Fruit fly (Drosophila melanogaster) whole organism, embryonic: ENCODE data around the gene CG15347.

Experiments used
- Bgb ChIP-seq: fragments of 200-800 bp; sonication (Bioruptor generic); IDR thresholded peaks from 2 replicates; pipeline ENCODE4 v1.3.6; 2022; ENCODE audit warnings: missing biosample characterization, missing genetic modification characterization; ENCODE audit not compliant: partially characterized antibody
- BtbVII ChIP-seq: fragments of 200-800 bp; sonication (Bioruptor generic); optimal IDR thresholded peaks from 3 replicates; lab custom pipeline; 2017; ENCODE audit warnings: missing biosample characterization, mild to moderate bottlenecking, missing genetic modification characterization
- CG10147 ChIP-seq: fragments of 200-800 bp; sonication (Bioruptor generic); optimal IDR thresholded peaks from 2 replicates; lab custom pipeline; 2019; ENCODE audit warnings: missing biosample characterization, mild to moderate bottlenecking, missing genetic modification characterization, moderate library complexity
- CG11085 ChIP-seq: fragments of 200-800 bp; sonication (Bioruptor generic); IDR thresholded peaks from 2 replicates; pipeline ENCODE4 v1.3.6; 2022; ENCODE audit warnings: missing biosample characterization, missing genetic modification characterization
- CG11695 ChIP-seq: fragments of 200-800 bp; sonication (Bioruptor generic); IDR thresholded peaks from 3 replicates; pipeline ENCODE4 v1.3.6; 2022; ENCODE audit warnings: missing biosample characterization, missing genetic modification characterization
- CG12219 ChIP-seq: fragments of 200-800 bp; sonication (Bioruptor generic); optimal IDR thresholded peaks from 3 replicates; lab custom pipeline; 2018; ENCODE audit warnings: missing biosample characterization, mild to moderate bottlenecking, missing genetic modification characterization
- CG12299 ChIP-seq: fragments of 200-800 bp; sonication (Bioruptor generic); optimal IDR thresholded peaks from 2 replicates; lab custom pipeline; 2018; ENCODE audit warnings: missing biosample characterization, mild to moderate bottlenecking, missing genetic modification characterization
- CG1233 ChIP-seq: fragments of 200-800 bp; sonication (Bioruptor generic); optimal IDR thresholded peaks from 4 replicates; lab custom pipeline; 2018; ENCODE audit warnings: missing biosample characterization, mild to moderate bottlenecking, missing genetic modification characterization
- CG14667 ChIP-seq: fragments of 200-800 bp; sonication (Bioruptor generic); IDR thresholded peaks from 2 replicates; pipeline ENCODE4 v1.3.6; 2022; ENCODE audit warnings: missing biosample characterization, missing genetic modification characterization
- CG17829 ChIP-seq: fragments of 200-800 bp; optimal IDR thresholded peaks from 2 replicates; lab custom pipeline; 2019; ENCODE audit warnings: missing biosample characterization, mild to moderate bottlenecking, missing genetic modification characterization, moderate library complexity
- CG18262 ChIP-seq: fragments of 200-800 bp; optimal IDR thresholded peaks from 3 replicates; lab custom pipeline; 2019; ENCODE audit warnings: missing biosample characterization, mild to moderate bottlenecking, missing genetic modification characterization, moderate library complexity
- CG2199 ChIP-seq: fragments of 200-800 bp; sonication (Bioruptor generic); IDR thresholded peaks from 3 replicates; pipeline ENCODE4 v1.3.6; 2022; ENCODE audit warnings: missing biosample characterization, missing genetic modification characterization
- CG30431 ChIP-seq: fragments of 200-800 bp; sonication (Bioruptor generic); optimal IDR thresholded peaks from 2 replicates; lab custom pipeline; 2017; ENCODE audit warnings: missing biosample characterization, missing genetic modification characterization
- CG32767 ChIP-seq: fragments of 200-800 bp; sonication (Bioruptor generic); IDR thresholded peaks from 2 replicates; pipeline ENCODE4 v1.3.6; 2022; ENCODE audit warnings: missing biosample characterization, missing genetic modification characterization
- CG33557 ChIP-seq: fragments of 200-800 bp; sonication (Bioruptor generic); optimal IDR thresholded peaks from 2 replicates; lab custom pipeline; 2019; ENCODE audit warnings: missing biosample characterization, mild to moderate bottlenecking, missing genetic modification characterization, moderate library complexity
- CG6854 ChIP-seq: fragments of 200-800 bp; sonication (Bioruptor generic); optimal IDR thresholded peaks from 3 replicates; lab custom pipeline; 2017; ENCODE audit warnings: missing biosample characterization, mild to moderate bottlenecking, missing genetic modification characterization
- CG7271 ChIP-seq: fragments of 200-800 bp; sonication (Bioruptor generic); optimal IDR thresholded peaks from 2 replicates; lab custom pipeline; 2018; ENCODE audit warnings: missing biosample characterization, mild to moderate bottlenecking, missing genetic modification characterization, moderate library complexity
- CG7357 ChIP-seq: fragments of 200-800 bp; sonication (Bioruptor generic); IDR thresholded peaks from 3 replicates; pipeline ENCODE4 v1.3.6; 2022; ENCODE audit warnings: missing biosample characterization, missing genetic modification characterization
- CG7786 ChIP-seq: fragments of 200-800 bp; sonication (Bioruptor generic); optimal IDR thresholded peaks from 2 replicates; lab custom pipeline; 2016; ENCODE audit warnings: missing biosample characterization, missing genetic modification characterization
- CG8089 ChIP-seq: fragments of 200-800 bp; sonication (Bioruptor generic); optimal IDR thresholded peaks from 3 replicates; lab custom pipeline; 2016; ENCODE audit warnings: missing biosample characterization, missing genetic modification characterization
- CG8478 ChIP-seq: fragments of >200 bp; optimal IDR thresholded peaks from 2 replicates; lab custom pipeline; 2018
- CG8944 ChIP-seq: fragments of 200-800 bp; sonication (Bioruptor generic); optimal IDR thresholded peaks from 3 replicates; lab custom pipeline; 2016; ENCODE audit warnings: missing biosample characterization, missing genetic modification characterization
- Dek ChIP-seq: fragments of 200-800 bp; sonication (Bioruptor generic); optimal IDR thresholded peaks from 3 replicates; lab custom pipeline; 2019; ENCODE audit warnings: missing biosample characterization, mild to moderate bottlenecking, missing genetic modification characterization, moderate library complexity
- Dll ChIP-seq: fragments of 200-800 bp; sonication (Bioruptor generic); IDR thresholded peaks from 4 replicates; pipeline ENCODE4 v1.3.6; 2022; ENCODE audit warnings: missing biosample characterization, missing genetic modification characterization; ENCODE audit not compliant: partially characterized antibody
- Fer1 ChIP-seq: fragments of 200-800 bp; sonication (Bioruptor generic); optimal IDR thresholded peaks from 2 replicates; lab custom pipeline; 2017; ENCODE audit warnings: missing biosample characterization, mild to moderate bottlenecking, missing genetic modification characterization
- Gsc ChIP-seq: fragments of 200-800 bp; sonication (Bioruptor generic); IDR thresholded peaks from 2 replicates; pipeline ENCODE4 v1.3.6; 2022; ENCODE audit warnings: missing biosample characterization, missing genetic modification characterization
- HLH54F ChIP-seq: fragments of 200-800 bp; sonication (Bioruptor generic); optimal IDR thresholded peaks from 3 replicates; lab custom pipeline; 2016; ENCODE audit warnings: missing biosample characterization, missing genetic modification characterization
- Hmx ChIP-seq: fragments of 200-800 bp; sonication (Bioruptor generic); optimal IDR thresholded peaks from 2 replicates; lab custom pipeline; 2016; ENCODE audit warnings: missing biosample characterization, missing genetic modification characterization
- NFAT ChIP-seq: fragments of 200-800 bp; sonication (Bioruptor generic); IDR thresholded peaks from 2 replicates; pipeline ENCODE4 v1.3.6; 2022; ENCODE audit warnings: missing biosample characterization, missing genetic modification characterization
- NfI ChIP-seq: fragments of 200-800 bp; sonication (Bioruptor generic); optimal IDR thresholded peaks from 3 replicates; lab custom pipeline; 2018; ENCODE audit warnings: missing biosample characterization, mild to moderate bottlenecking, missing genetic modification characterization, moderate library complexity
- Tbp ChIP-seq: fragments of >200 bp; optimal IDR thresholded peaks from 2 replicates; lab custom pipeline; 2018; ENCODE audit warnings: missing biosample characterization, missing genetic modification characterization
- Trl ChIP-seq, 3 experiments: fragments of >200 bp in 2 of 3; fragments of 200-800 bp in 1 of 3; sonication (Bioruptor generic) in 1 of 3; optimal IDR thresholded peaks; 2 replicates in 1 of 3; 3 replicates in 2 of 3; lab custom pipeline; 2016 to 2017; ENCODE audit warnings: missing biosample characterization in 1 of 3, missing genetic modification characterization in 1 of 3
- abd-A ChIP-seq: fragments of 200-800 bp; sonication (Bioruptor generic); optimal IDR thresholded peaks from 3 replicates; lab custom pipeline; 2019; ENCODE audit warnings: missing biosample characterization, mild to moderate bottlenecking, missing genetic modification characterization, moderate library complexity
- cato ChIP-seq: fragments of 200-800 bp; sonication (Bioruptor generic); optimal IDR thresholded peaks from 2 replicates; lab custom pipeline; 2016; ENCODE audit warnings: missing biosample characterization, missing genetic modification characterization, borderline replicate concordance
- dysf ChIP-seq: fragments of 200-800 bp; sonication (Bioruptor generic); IDR thresholded peaks from 3 replicates; pipeline ENCODE4 v1.3.6; 2022; ENCODE audit warnings: missing biosample characterization, missing genetic modification characterization
- exex ChIP-seq: fragments of 200-800 bp; sonication (Bioruptor generic); optimal IDR thresholded peaks from 4 replicates; lab custom pipeline; 2018; ENCODE audit warnings: missing biosample characterization, mild to moderate bottlenecking, missing genetic modification characterization, moderate library complexity
- fd102C ChIP-seq: fragments of 200-800 bp; sonication (Bioruptor generic); optimal IDR thresholded peaks from 2 replicates; lab custom pipeline; 2018; ENCODE audit warnings: missing biosample characterization, mild to moderate bottlenecking, missing genetic modification characterization, moderate library complexity
- fd64A ChIP-seq: fragments of 200-800 bp; sonication (Bioruptor generic); optimal IDR thresholded peaks from 3 replicates; lab custom pipeline; 2018; ENCODE audit warnings: missing biosample characterization, mild to moderate bottlenecking, missing genetic modification characterization
- gem ChIP-seq: fragments of 200-800 bp; sonication (Bioruptor generic); optimal IDR thresholded peaks from 2 replicates; lab custom pipeline; 2019; ENCODE audit warnings: missing biosample characterization, mild to moderate bottlenecking, missing genetic modification characterization, moderate library complexity
- hkb ChIP-seq, 2 experiments: fragments of 200-800 bp in 1 of 2; fragments of >200 bp in 1 of 2; sonication (Bioruptor generic) in 1 of 2; IDR thresholded peaks in 1 of 2; optimal IDR thresholded peaks in 1 of 2; 2 replicates each; pipeline versions ENCODE4 v1.3.6 to Lab custom; 2017 to 2022; ENCODE audit warnings: missing biosample characterization in 1 of 2, missing genetic modification characterization in 1 of 2
- inv ChIP-seq: fragments of 200-800 bp; sonication (Bioruptor generic); IDR thresholded peaks from 2 replicates; pipeline ENCODE4 v1.3.6; 2022; ENCODE audit warnings: missing biosample characterization, missing genetic modification characterization; ENCODE audit not compliant: partially characterized antibody
- kah ChIP-seq: fragments of 200-800 bp; sonication (Bioruptor generic); optimal IDR thresholded peaks from 2 replicates; lab custom pipeline; 2018; ENCODE audit warnings: missing biosample characterization, mild to moderate bottlenecking, missing genetic modification characterization
- ken ChIP-seq: fragments of 200-800 bp; sonication (Bioruptor generic); IDR thresholded peaks from 3 replicates; pipeline ENCODE4 v1.3.6; 2022; ENCODE audit warnings: missing biosample characterization, missing genetic modification characterization
- lmd ChIP-seq: fragments of 200-800 bp; sonication (Bioruptor generic); IDR thresholded peaks from 2 replicates; pipeline ENCODE4 v1.3.6; 2022; ENCODE audit warnings: missing biosample characterization, missing genetic modification characterization
- lov ChIP-seq, 2 experiments: fragments of 200-800 bp in 1 of 2; fragments of >200 bp in 1 of 2; sonication (Bioruptor generic) in 1 of 2; IDR thresholded peaks in 1 of 2; optimal IDR thresholded peaks in 1 of 2; 2 replicates in 1 of 2; 3 replicates in 1 of 2; pipeline versions ENCODE4 v1.3.6 to Lab custom; 2017 to 2022; ENCODE audit warnings: missing biosample characterization in 1 of 2, missing genetic modification characterization in 1 of 2
- maf-S ChIP-seq: fragments of 200-800 bp; sonication (Bioruptor generic); optimal IDR thresholded peaks from 2 replicates; lab custom pipeline; 2016; ENCODE audit warnings: missing biosample characterization, missing genetic modification characterization
- pnt ChIP-seq: fragments of 200-800 bp; sonication (Bioruptor generic); optimal IDR thresholded peaks from 3 replicates; lab custom pipeline; 2016; ENCODE audit warnings: missing biosample characterization, missing genetic modification characterization
- sd ChIP-seq: fragments of 200-800 bp; sonication (Bioruptor generic); optimal IDR thresholded peaks from 3 replicates; lab custom pipeline; 2018; ENCODE audit warnings: missing biosample characterization, mild to moderate bottlenecking, missing genetic modification characterization, moderate library complexity
- sima ChIP-seq: fragments of 200-800 bp; sonication (Bioruptor generic); optimal IDR thresholded peaks from 2 replicates; lab custom pipeline; 2016; ENCODE audit warnings: missing biosample characterization, missing genetic modification characterization

The CG15347 gene

dm6 chrX:8411532-8411960, 49.2 kb downstream of the CG15347 start, which contains the start of gene lawc (continued):
- TF ChIP-seq fd102C (GFP tag; lab: Kevin White, UChicago) (no peak), kah (peak; percentile 45), BtbVII (peak; percentile 66), maf-S (GFP tag; lab: Kevin White, UChicago) (no peak), Bgb (GFP tag; lab: Robert Waterston, UW) (peak; percentile 56; the same call in 1 of the 2 replicates), Fer1 (GFP tag; lab: Kevin White, UChicago) (peak; percentile 80), CG7271 (no peak), pnt (GFP tag; lab: Kevin White, UChicago) (no peak), Trl (optimal IDR thresholded peaks at IDR 0.05; lab: Kevin White, UChicago) (peak; percentile 75 to 87), Trl (GFP tag; optimal IDR thresholded peaks at IDR 0.05; lab: Kevin White, UChicago) (peak; percentile 19), CG32767 (GFP tag; lab: Robert Waterston, UW) (peak; percentile 52; the same call in 1 of the 2 replicates), ken (GFP tag; lab: Robert Waterston, UW) (no peak), CG8089 (GFP tag; lab: Kevin White, UChicago) (no peak), CG7786 (GFP tag; lab: Kevin White, UChicago) (no peak), inv (GFP tag; lab: Robert Waterston, UW) (no peak), NfI (no peak), dysf (GFP tag; lab: Robert Waterston, UW) (peak; percentile 39; the same call in 1 of the 3 replicates), CG14667 (no peak), CG10147 (GFP tag; lab: Kevin White, UChicago) (peak; percentile 72), CG18262 (tag; lab: Kevin White, UChicago) (no peak), sd (tag; lab: Kevin White, UChicago) (no peak), Gsc (GFP tag; lab: Robert Waterston, UW) (no peak), lov (optimal IDR thresholded peaks at IDR 0.05; lab: Kevin White, UChicago) (no peak), lov (GFP tag; IDR thresholded peaks at IDR 0.05; lab: Robert Waterston, UW) (no peak; the same call in 2 of the 3 replicates), NFAT (GFP tag; lab: Robert Waterston, UW) (peak; percentile 56; the same call in 1 of the 2 replicates), gem (tag; lab: Kevin White, UChicago) (no peak), abd-A (peak; percentile 77), CG12299 (tag; lab: Kevin White, UChicago) (peak; percentile 44), Hmx (GFP tag; lab: Kevin White, UChicago) (no peak), CG2199 (GFP tag; lab: Robert Waterston, UW) (no peak), Dek (tag; lab: Kevin White, UChicago) (no peak), CG11695 (GFP tag; lab: Robert Waterston, UW) (0 out of 3 replicates have a peak, but pooled peaks have one; percentile 66), sima (GFP tag; lab: Kevin White, UChicago) (no peak), Tbp (GFP tag; lab: Kevin White, UChicago) (no peak), HLH54F (GFP tag; lab: Kevin White, UChicago) (no peak), cato (GFP tag; lab: Kevin White, UChicago) (no peak), CG11085 (GFP tag; lab: Robert Waterston, UW) (peak; percentile 43; the same call in 1 of the 2 replicates), CG17829 (tag; lab: Kevin White, UChicago) (peak; percentile 54), CG12219 (GFP tag; lab: Kevin White, UChicago) (peak; percentile 54), Dll (GFP tag; lab: Robert Waterston, UW) (0 out of 4 replicates have a peak, but pooled peaks have one; percentile 14), fd64A (GFP tag; lab: Kevin White, UChicago) (peak; percentile 35), CG30431 (GFP tag; lab: Kevin White, UChicago) (no peak), CG33557 (GFP tag; lab: Kevin White, UChicago) (no peak), CG1233 (GFP tag; lab: Kevin White, UChicago) (no peak), lmd (GFP tag; lab: Robert Waterston, UW) (no peak), CG7357 (GFP tag; lab: Robert Waterston, UW) (no peak), CG6854 (peak; percentile 73), CG8944 (GFP tag; lab: Kevin White, UChicago) (no peak), CG8478 (lab: Kevin White, UChicago) (no peak), exex (tag; lab: Kevin White, UChicago) (no peak), hkb (optimal IDR thresholded peaks at IDR 0.05; lab: Kevin White, UChicago) (no peak), hkb (GFP tag; IDR thresholded peaks at IDR 0.05; lab: Robert Waterston, UW) (peak; percentile 64)
